Worm (Caenorhabditis elegans) whole organism, L2 larva: ENCODE results near the gene eri-3.

Source experiments
- F13H6.1 ChIP-seq: sonication (generic microtip); optimal IDR thresholded peaks from 2 replicates; lab custom pipeline; 2016; ENCODE audit warnings: missing genetic modification characterization, missing compliant biosample characterization
- R02D3.7 ChIP-seq: fragments of 150-350 bp; optimal IDR thresholded peaks from 2 replicates; lab custom pipeline; 2014; ENCODE audit warnings: missing biosample characterization, missing genetic modification characterization
- Y55F3AM.14 ChIP-seq: fragments of 200-800 bp; sonication (Bioruptor generic); optimal IDR thresholded peaks from 2 replicates; lab custom pipeline; 2018; ENCODE audit warnings: mild to moderate bottlenecking, missing genetic modification characterization, missing compliant biosample characterization
- ZK546.5 ChIP-seq: sonication (generic microtip); optimal IDR thresholded peaks from 2 replicates; lab custom pipeline; 2017; ENCODE audit warnings: missing biosample characterization, missing genetic modification characterization
- alr-1 ChIP-seq: fragments of 150-350 bp; optimal IDR thresholded peaks from 2 replicates; lab custom pipeline; 2014; ENCODE audit warnings: missing biosample characterization, missing genetic modification characterization
- aly-2 ChIP-seq: fragments of 150-350 bp; optimal IDR thresholded peaks from 2 replicates; lab custom pipeline; 2014; ENCODE audit warnings: missing biosample characterization, missing genetic modification characterization
- ceh-16 ChIP-seq: fragments of 150-350 bp; optimal IDR thresholded peaks from 2 replicates; lab custom pipeline; 2014; ENCODE audit warnings: missing biosample characterization, missing genetic modification characterization
- ceh-82 ChIP-seq: fragments of 150-350 bp; optimal IDR thresholded peaks from 2 replicates; lab custom pipeline; 2014; ENCODE audit warnings: missing biosample characterization, missing genetic modification characterization
- crh-2 ChIP-seq: sonication (generic microtip); optimal IDR thresholded peaks from 2 replicates; lab custom pipeline; 2017; ENCODE audit warnings: missing biosample characterization, missing genetic modification characterization
- dmd-4 ChIP-seq: sonication (generic microtip); optimal IDR thresholded peaks from 2 replicates; lab custom pipeline; 2017; ENCODE audit warnings: missing biosample characterization, missing genetic modification characterization
- egl-27 ChIP-seq: sonication (generic microtip); optimal IDR thresholded peaks from 3 replicates; lab custom pipeline; 2017; ENCODE audit warnings: missing biosample characterization, missing genetic modification reagents, missing genetic modification characterization
- elt-1 ChIP-seq: fragments of 150-350 bp; optimal IDR thresholded peaks from 2 replicates; lab custom pipeline; 2014; ENCODE audit warnings: missing biosample characterization, missing genetic modification characterization
- elt-3 ChIP-seq: sonication (generic microtip); optimal IDR thresholded peaks from 2 replicates; lab custom pipeline; 2017; ENCODE audit warnings: missing biosample characterization, missing genetic modification characterization
- fos-1 ChIP-seq: fragments of 150-350 bp; optimal IDR thresholded peaks from 2 replicates; lab custom pipeline; 2014; ENCODE audit warnings: missing biosample characterization, missing genetic modification characterization
- gmeb-1 ChIP-seq: fragments of 150-350 bp; optimal IDR thresholded peaks from 2 replicates; lab custom pipeline; 2014; ENCODE audit warnings: missing biosample characterization, missing genetic modification characterization
- lin-11 ChIP-seq: fragments of 150-350 bp; sonication (generic microtip); optimal IDR thresholded peaks from 2 replicates; lab custom pipeline; 2014; ENCODE audit warnings: missing biosample characterization, missing genetic modification characterization, inconsistent platforms, mixed read lengths
- lin-13 ChIP-seq: fragments of 150-350 bp; optimal IDR thresholded peaks from 2 replicates; lab custom pipeline; 2014; ENCODE audit warnings: missing biosample characterization, missing genetic modification reagents, missing genetic modification characterization
- lsy-2 ChIP-seq, 2 experiments: fragments of 150-350 bp in 1 of 2; sonication (generic microtip) in 1 of 2; optimal IDR thresholded peaks; 2 replicates each; lab custom pipeline; 2014 to 2017; ENCODE audit warnings: missing biosample characterization in 2 of 2, missing genetic modification characterization in 2 of 2
- mab-5 ChIP-seq: fragments of 150-350 bp; optimal IDR thresholded peaks from 2 replicates; lab custom pipeline; 2014; ENCODE audit warnings: missing biosample characterization, missing genetic modification characterization
- mbf-1 ChIP-seq: sonication (generic microtip); optimal IDR thresholded peaks from 2 replicates; lab custom pipeline; 2017; ENCODE audit warnings: missing biosample characterization, missing genetic modification characterization
- mdl-1 ChIP-seq, 2 experiments: fragments of 150-350 bp in 1 of 2; sonication (generic microtip) in 1 of 2; optimal IDR thresholded peaks; 2 replicates each; lab custom pipeline; 2017; ENCODE audit warnings: missing biosample characterization in 2 of 2, missing genetic modification characterization in 2 of 2
- nhr-12 ChIP-seq: fragments of 150-350 bp; optimal IDR thresholded peaks from 2 replicates; lab custom pipeline; 2014; ENCODE audit warnings: missing biosample characterization, missing genetic modification characterization
- nhr-129 ChIP-seq: fragments of 150-350 bp; optimal IDR thresholded peaks from 2 replicates; lab custom pipeline; 2014; ENCODE audit warnings: missing biosample characterization, missing genetic modification characterization
- nhr-23 ChIP-seq: fragments of 150-350 bp; optimal IDR thresholded peaks from 2 replicates; lab custom pipeline; 2014; ENCODE audit warnings: missing biosample characterization, missing genetic modification reagents, missing genetic modification characterization
- nhr-237 ChIP-seq: fragments of 150-350 bp; optimal IDR thresholded peaks from 2 replicates; lab custom pipeline; 2014; ENCODE audit warnings: missing biosample characterization, missing genetic modification characterization
- nhr-6 ChIP-seq: fragments of 150-350 bp; optimal IDR thresholded peaks from 2 replicates; lab custom pipeline; 2014; ENCODE audit warnings: missing biosample characterization, missing genetic modification characterization
- nhr-77 ChIP-seq: fragments of 150-350 bp; optimal IDR thresholded peaks from 2 replicates; lab custom pipeline; 2014; ENCODE audit warnings: missing biosample characterization, missing genetic modification characterization
- peb-1 ChIP-seq: fragments of 150-350 bp; optimal IDR thresholded peaks from 2 replicates; lab custom pipeline; 2014; ENCODE audit warnings: missing biosample characterization, missing genetic modification characterization
- sem-4 ChIP-seq: fragments of 150-350 bp; optimal IDR thresholded peaks from 2 replicates; lab custom pipeline; 2014; ENCODE audit warnings: missing biosample characterization, missing genetic modification reagents, missing genetic modification characterization
- skn-1 ChIP-seq: sonication (generic microtip); optimal IDR thresholded peaks from 2 replicates; lab custom pipeline; 2017; ENCODE audit warnings: missing biosample characterization, missing genetic modification characterization
- sma-3 ChIP-seq: sonication (generic microtip); optimal IDR thresholded peaks from 2 replicates; lab custom pipeline; 2016; ENCODE audit warnings: missing genetic modification reagents, missing genetic modification characterization, missing compliant biosample characterization
- sma-9 ChIP-seq, 2 experiments: fragments of 150-350 bp in 1 of 2; sonication (generic microtip) in 1 of 2; optimal IDR thresholded peaks; 2 replicates each; lab custom pipeline; 2014 to 2016; ENCODE audit warnings: missing genetic modification characterization in 2 of 2, mild to moderate bottlenecking in 1 of 2, missing biosample characterization in 1 of 2, missing compliant biosample characterization in 1 of 2, missing genetic modification reagents in 1 of 2, moderate library complexity in 1 of 2
- snpc-4 ChIP-seq: fragments of 150-350 bp; optimal IDR thresholded peaks from 2 replicates; lab custom pipeline; 2014; ENCODE audit warnings: missing biosample characterization, missing genetic modification characterization
- unc-39 ChIP-seq: fragments of 150-350 bp; optimal IDR thresholded peaks from 2 replicates; lab custom pipeline; 2014; ENCODE audit warnings: missing biosample characterization, missing genetic modification characterization
- unc-55 ChIP-seq: fragments of 150-350 bp; sonication (generic microtip); optimal IDR thresholded peaks from 3 replicates; lab custom pipeline; 2014; ENCODE audit warnings: missing biosample characterization, missing genetic modification reagents, missing genetic modification characterization
- zag-1 ChIP-seq: fragments of 150-350 bp; optimal IDR thresholded peaks from 2 replicates; lab custom pipeline; 2014; ENCODE audit warnings: missing biosample characterization, missing genetic modification characterization
- ztf-1 ChIP-seq: fragments of 200-800 bp; sonication (Bioruptor generic); conservative IDR thresholded peaks from 2 replicates; pipeline ENCODE4 v1.3.6; 2022; ENCODE audit warnings: missing genetic modification characterization, missing compliant biosample characterization
- ztf-4 ChIP-seq: fragments of 150-350 bp; optimal IDR thresholded peaks from 2 replicates; lab custom pipeline; 2014; ENCODE audit warnings: missing biosample characterization, missing genetic modification characterization

Gene eri-3

DNA sequence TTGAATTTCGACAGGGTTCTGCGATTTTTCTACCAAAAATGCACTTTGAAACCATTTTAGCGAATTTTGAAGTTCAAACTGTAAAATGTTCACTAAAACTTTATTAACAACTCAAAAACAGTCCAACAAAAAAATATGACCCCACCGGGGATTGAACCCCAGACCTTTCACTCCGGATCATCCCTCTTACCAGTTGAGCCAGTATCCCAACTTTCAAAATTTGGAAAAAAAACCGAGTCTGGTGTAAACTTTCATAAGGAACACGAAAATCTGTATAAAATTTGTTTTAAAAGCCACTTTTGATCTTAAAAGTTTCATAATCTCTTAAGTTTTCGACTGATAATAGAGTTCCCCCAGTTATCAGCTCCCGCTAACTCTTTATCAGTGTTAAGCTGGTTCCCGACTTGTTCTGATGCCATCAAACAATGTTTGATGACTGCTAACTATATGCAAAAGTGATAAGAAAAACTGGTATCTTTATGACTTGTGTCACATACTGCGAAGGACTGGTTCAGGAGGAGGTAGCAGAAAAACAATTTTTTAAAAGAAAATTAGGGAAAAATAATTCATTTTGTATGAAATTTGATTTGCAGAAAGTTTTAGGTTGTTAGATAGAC lies 19.7 kb upstream of the eri-3 start:
- peak; percentile 88 for TF ChIP-seq sma-9 (GFP tag; optimal IDR thresholded peaks at IDR 0.05; lab: Kevin White, UChicago)
- TF ChIP-seq sma-9 (tag; optimal IDR thresholded peaks at IDR 0.05; lab: Kevin White, UChicago) = no peak
- TF ChIP-seq gmeb-1 (tag; lab: Kevin White, UChicago) = peak; percentile 62
- no peak for TF ChIP-seq nhr-6
- TF ChIP-seq ceh-82 (tag; lab: Kevin White, UChicago) = no peak
- peak; percentile 58 for TF ChIP-seq egl-27 (tag; lab: Kevin White, UChicago)
- TF ChIP-seq F13H6.1 (tag; lab: Kevin White, UChicago) = peak; percentile 25
- TF ChIP-seq ceh-16 (tag; lab: Kevin White, UChicago) = no peak
- peak; percentile 100 for TF ChIP-seq fos-1 (tag; lab: Kevin White, UChicago)
- TF ChIP-seq sma-3 (GFP tag; lab: Kevin White, UChicago) = peak; percentile 63
- TF ChIP-seq nhr-129 (tag; lab: Kevin White, UChicago) = no peak
- TF ChIP-seq elt-1 (tag; lab: Kevin White, UChicago) = no peak
- TF ChIP-seq crh-2 (tag; lab: Kevin White, UChicago) = peak; percentile 43
- TF ChIP-seq snpc-4 = no peak
- no peak for TF ChIP-seq nhr-77 (tag; lab: Kevin White, UChicago)
- no peak for TF ChIP-seq aly-2 (tag; lab: Kevin White, UChicago)
- no peak for TF ChIP-seq ztf-1 (GFP tag; lab: Robert Waterston, UW)

DNA sequence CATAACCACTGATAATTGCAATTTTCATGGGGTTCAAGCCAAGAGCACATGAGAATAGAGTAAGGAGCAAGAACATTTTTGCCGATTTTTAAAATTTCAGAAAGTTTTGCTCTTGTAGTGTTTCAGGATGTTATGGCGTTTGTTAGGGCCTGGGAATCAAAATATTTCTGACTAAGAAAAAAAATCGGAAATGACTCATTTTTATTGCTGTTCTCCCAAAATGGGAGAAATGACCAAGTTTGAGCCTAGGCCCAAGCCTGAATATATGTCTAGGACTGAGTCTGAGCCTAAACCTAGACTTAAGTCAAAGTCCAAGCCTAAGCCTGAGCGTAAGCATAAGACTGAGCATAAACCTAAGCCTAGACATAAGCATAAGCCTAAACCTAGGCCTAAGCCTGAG lies 18.9 kb upstream of the eri-3 start, which contains the start of gene T13B5.9:
Gene T13B5.9 (minus strand): TSS at position 101 of the 400 bp plus-strand sequence.
- TF ChIP-seq snpc-4 (no peak), ZK546.5 (tag; lab: Kevin White, UChicago) (no peak), nhr-6 (no peak), alr-1 (no peak), nhr-23 (no peak), ceh-82 (tag; lab: Kevin White, UChicago) (no peak), unc-39 (tag; lab: Kevin White, UChicago) (no peak), nhr-237 (tag; lab: Kevin White, UChicago) (no peak), ztf-1 (GFP tag; lab: Robert Waterston, UW) (no peak), elt-3 (tag; lab: Kevin White, UChicago) (no peak), mdl-1 (tag; optimal IDR thresholded peaks at IDR 0.05; lab: Kevin White, UChicago) (no peak), fos-1 (tag; lab: Kevin White, UChicago) (no peak), nhr-12 (tag; lab: Kevin White, UChicago) (no peak), mbf-1 (tag; lab: Kevin White, UChicago) (no peak), zag-1 (tag; lab: Kevin White, UChicago) (no peak)

DNA sequence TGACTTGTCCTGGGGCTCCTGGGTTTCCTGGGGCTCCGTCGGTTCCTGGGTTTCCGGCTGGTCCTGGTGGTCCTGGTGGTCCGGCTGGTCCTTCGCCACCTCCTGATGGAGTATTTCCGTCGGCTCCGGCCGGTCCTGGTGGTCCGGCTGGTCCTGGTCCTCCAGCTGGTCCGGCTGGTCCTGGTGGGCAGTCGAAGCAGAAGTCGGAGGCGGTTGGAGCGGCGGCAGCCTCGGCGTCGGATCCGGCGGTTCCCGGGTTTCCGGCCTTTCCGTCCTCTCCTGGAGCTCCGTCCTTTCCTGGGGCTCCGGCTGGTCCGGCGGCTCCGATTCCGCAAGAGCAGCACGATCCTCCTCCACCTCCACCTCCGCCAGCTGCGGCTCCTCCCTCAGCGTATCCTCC lies 18.0 kb upstream of the eri-3 start:
- no peak for TF ChIP-seq mdl-1 (tag; optimal IDR thresholded peaks at IDR 0.05; lab: Kevin White, UChicago)
- no peak for TF ChIP-seq ceh-82 (tag; lab: Kevin White, UChicago)
- TF ChIP-seq ztf-4 = no peak
- TF ChIP-seq sem-4 = no peak
- no peak for TF ChIP-seq fos-1 (tag; lab: Kevin White, UChicago)
- no peak for TF ChIP-seq unc-55 (GFP tag; lab: Kevin White, UChicago)
- TF ChIP-seq dmd-4 (tag; lab: Kevin White, UChicago) = no peak
- TF ChIP-seq ceh-16 (tag; lab: Kevin White, UChicago) = no peak
- TF ChIP-seq mbf-1 (tag; lab: Kevin White, UChicago) = no peak
- no peak for TF ChIP-seq peb-1
- TF ChIP-seq gmeb-1 (tag; lab: Kevin White, UChicago) = no peak
- TF ChIP-seq mab-5 (tag; lab: Kevin White, UChicago) = no peak
- no peak for TF ChIP-seq Y55F3AM.14 (GFP tag; lab: Kevin White, UChicago)
- TF ChIP-seq nhr-129 (tag; lab: Kevin White, UChicago) = no peak
- TF ChIP-seq crh-2 (tag; lab: Kevin White, UChicago) = no peak
- TF ChIP-seq skn-1 (tag; lab: Kevin White, UChicago) = no peak
- no peak for TF ChIP-seq nhr-6

DNA sequence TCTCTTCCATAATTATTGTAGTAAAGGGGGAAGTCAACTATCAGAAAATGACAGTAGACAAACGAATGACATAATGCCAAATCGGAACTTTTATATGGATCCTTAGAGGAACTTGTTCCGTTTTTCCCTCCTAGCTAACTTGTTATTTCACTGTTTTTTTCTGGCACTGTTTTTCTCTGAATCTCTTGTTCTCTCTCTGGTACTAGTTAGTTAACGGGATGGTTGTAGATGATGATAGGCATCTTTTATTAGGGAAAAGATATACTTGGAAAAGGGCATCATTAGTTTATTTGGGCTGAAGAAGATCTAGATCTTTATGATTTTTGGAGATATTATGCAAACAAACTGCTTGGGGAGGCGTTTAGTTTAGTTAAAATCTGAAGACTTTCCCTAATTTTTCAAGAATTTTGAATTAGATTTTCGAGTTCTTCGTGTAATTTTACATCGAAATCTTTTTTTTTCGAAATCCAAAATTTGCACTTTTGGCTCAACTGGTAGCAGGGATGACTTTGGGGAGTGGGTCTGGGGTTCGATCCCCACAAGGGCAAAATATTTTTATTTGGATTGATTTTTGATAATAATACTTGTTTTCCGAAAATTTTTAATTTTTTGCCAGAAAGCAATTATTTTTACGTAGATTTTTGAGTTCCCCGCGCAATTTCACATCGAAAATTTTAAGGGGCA lies 16.3 kb upstream of the eri-3 start, which contains the start of gene col-40:
Gene col-40 (minus strand): TSS at position 51 of the 684 bp plus-strand sequence.
- no peak for TF ChIP-seq ceh-82 (tag; lab: Kevin White, UChicago)
- no peak for TF ChIP-seq ceh-16 (tag; lab: Kevin White, UChicago)
- TF ChIP-seq sma-3 (GFP tag; lab: Kevin White, UChicago) = no peak
- TF ChIP-seq nhr-77 (tag; lab: Kevin White, UChicago) = no peak
- no peak for TF ChIP-seq nhr-6
- TF ChIP-seq ztf-1 (GFP tag; lab: Robert Waterston, UW) = no peak
- no peak for TF ChIP-seq R02D3.7
- TF ChIP-seq elt-1 (tag; lab: Kevin White, UChicago) = no peak
- TF ChIP-seq sma-9 (GFP tag; optimal IDR thresholded peaks at IDR 0.05; lab: Kevin White, UChicago) = no peak
- no peak for TF ChIP-seq sma-9 (tag; optimal IDR thresholded peaks at IDR 0.05; lab: Kevin White, UChicago)
- TF ChIP-seq lin-13 (GFP tag; lab: Kevin White, UChicago) = no peak
- no peak for TF ChIP-seq mbf-1 (tag; lab: Kevin White, UChicago)
- TF ChIP-seq nhr-12 (tag; lab: Kevin White, UChicago) = no peak
- TF ChIP-seq zag-1 (tag; lab: Kevin White, UChicago) = no peak
- TF ChIP-seq fos-1 (tag; lab: Kevin White, UChicago) = no peak
- no peak for TF ChIP-seq lin-11
- no peak for TF ChIP-seq sem-4
- TF ChIP-seq Y55F3AM.14 (GFP tag; lab: Kevin White, UChicago) = no peak
- no peak for TF ChIP-seq lsy-2 (tag; optimal IDR thresholded peaks at IDR 0.05; lab: Kevin White, UChicago)
- TF ChIP-seq crh-2 (tag; lab: Kevin White, UChicago) = no peak
- TF ChIP-seq peb-1 = no peak
- TF ChIP-seq, all 48 proteins: peak for 0
